Worm (Caenorhabditis elegans): ENCODE measurements around the gene sel-8.

sel-8 gene

DNA sequence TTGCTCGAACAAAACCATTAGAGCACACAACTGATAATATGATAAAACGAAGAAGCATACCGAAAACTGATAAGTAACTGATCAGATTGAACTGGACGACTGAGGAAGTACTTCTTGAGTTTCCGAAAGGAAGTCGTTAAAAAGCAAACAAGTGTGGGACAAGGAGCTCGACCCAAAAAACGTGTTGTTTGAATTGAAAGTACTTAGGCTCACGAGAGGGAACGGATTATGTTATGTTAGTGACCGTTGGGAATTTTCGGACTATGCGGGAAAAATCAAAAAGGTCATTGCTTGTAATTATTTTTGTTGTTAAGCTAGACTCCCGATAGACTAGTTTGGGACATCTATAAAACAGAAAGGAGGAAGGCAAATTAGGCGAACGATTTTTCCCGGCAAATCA, 45.3 kb downstream of the sel-8 start, which contains the start of gene C48D5.3:
C48D5.3 (minus strand) TSS at position 101 of the 400 bp plus-strand sequence.
- no peak for TF ChIP-seq efl-1 (optimal IDR thresholded peaks at IDR 0.05)
- no peak for TF ChIP-seq efl-1 (GFP tag; optimal IDR thresholded peaks at IDR 0.05 in 1 of 2)
- TF ChIP-seq nhr-28 (tag; optimal IDR thresholded peaks at IDR 0.05) = no peak
- no peak for TF ChIP-seq hlh-4 (tag; optimal IDR thresholded peaks at IDR 0.05)
- TF ChIP-seq hpl-2 (GFP tag; optimal IDR thresholded peaks at IDR 0.05) = no peak
- TF ChIP-seq jun-1 (tag; optimal IDR thresholded peaks at IDR 0.05) = no peak
- no peak for TF ChIP-seq nhr-90 (tag; optimal IDR thresholded peaks at IDR 0.05; ENCODE audit: poor library complexity)
- no peak for TF ChIP-seq unc-30 (tag; optimal IDR thresholded peaks at IDR 0.05)
- no peak for TF ChIP-seq nhr-85 (tag)
- no peak for TF ChIP-seq nhr-47 (tag; optimal IDR thresholded peaks at IDR 0.05)
- no peak for TF ChIP-seq blmp-1 (tag; optimal IDR thresholded peaks at IDR 0.05)
- TF ChIP-seq zag-1 (tag; optimal IDR thresholded peaks at IDR 0.05) = no peak
- TF ChIP-seq elt-3 (tag; optimal IDR thresholded peaks at IDR 0.05) = no peak
- TF ChIP-seq unc-98 (GFP tag; IDR thresholded peaks at IDR 0.05) = no peak
- TF ChIP-seq lir-3 (tag; optimal IDR thresholded peaks at IDR 0.05; ENCODE audit: poor library complexity) = no peak
- TF ChIP-seq xbp-1 (tag; optimal IDR thresholded peaks at IDR 0.05) = no peak
- no peak for TF ChIP-seq lin-15B (tag; optimal IDR thresholded peaks at IDR 0.05)
- no peak for TF ChIP-seq dpl-1 (GFP tag; optimal IDR thresholded peaks at IDR 0.05)

DNA sequence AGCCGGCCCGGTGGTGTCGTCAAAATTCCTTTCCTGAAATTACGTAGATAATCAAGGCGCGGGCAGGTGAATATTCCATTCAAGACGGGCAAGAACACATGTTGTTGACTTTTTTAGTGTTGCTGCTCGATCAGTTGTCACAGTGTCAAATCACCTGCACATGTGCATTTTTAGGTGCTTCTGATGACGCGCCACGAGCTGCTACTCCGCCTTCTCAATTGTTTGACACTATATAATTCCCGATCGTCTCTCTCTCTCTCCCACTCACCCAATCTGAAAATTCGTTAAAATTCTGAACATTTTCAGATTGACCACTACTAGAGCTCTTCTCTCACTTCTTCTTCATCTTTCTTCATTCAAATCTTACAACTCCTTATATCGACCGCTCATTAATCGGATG, 53.7 kb downstream of the sel-8 start, which contains the start of gene nhr-6:
nhr-6 (plus strand) TSS at position 301 of the 400 bp plus-strand sequence.
- TF ChIP-seq unc-30 (tag; optimal IDR thresholded peaks at IDR 0.05) (no peak), pax-3 (tag; optimal IDR thresholded peaks at IDR 0.05) (peak; percentile 42), hlh-4 (tag; optimal IDR thresholded peaks at IDR 0.05) (peak; percentile 40)

DNA sequence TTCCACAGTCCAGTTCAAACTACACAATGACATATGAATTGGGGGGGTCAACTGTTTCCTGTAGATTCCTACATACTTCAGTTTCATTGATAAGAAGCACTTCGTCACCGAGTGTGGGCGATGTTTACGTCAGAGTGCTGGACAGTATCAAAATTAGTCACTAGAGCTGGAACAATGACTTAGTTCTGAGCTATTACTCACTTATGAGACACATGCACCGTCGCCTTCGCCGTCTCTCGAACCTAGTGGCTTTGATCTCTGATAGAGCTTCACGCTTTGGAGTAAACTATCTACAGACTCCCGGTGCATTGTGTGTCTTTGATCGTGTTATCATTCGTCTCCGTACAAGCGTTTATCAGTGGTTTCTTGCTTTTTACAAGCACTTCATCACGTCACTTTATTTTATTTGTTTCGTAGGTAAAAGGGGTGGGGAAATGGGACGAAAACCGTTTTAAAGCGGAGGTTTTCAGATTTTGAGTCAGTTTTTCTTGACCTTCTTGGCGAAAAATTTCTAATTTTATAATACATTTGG, 55.5 kb downstream of the sel-8 start:
- TF ChIP-seq elt-2 (tag; optimal IDR thresholded peaks at IDR 0.05) (peak; percentile 79), nhr-71 (tag; optimal IDR thresholded peaks at IDR 0.05) (peak; percentile 7), egl-27 (tag; optimal IDR thresholded peaks at IDR 0.05) (no peak), sup-37 (GFP tag; optimal IDR thresholded peaks at IDR 0.05) (no peak), nhr-20 (tag; optimal IDR thresholded peaks at IDR 0.05) (peak; percentile 12), pax-3 (tag; optimal IDR thresholded peaks at IDR 0.05) (peak; percentile 79)

DNA sequence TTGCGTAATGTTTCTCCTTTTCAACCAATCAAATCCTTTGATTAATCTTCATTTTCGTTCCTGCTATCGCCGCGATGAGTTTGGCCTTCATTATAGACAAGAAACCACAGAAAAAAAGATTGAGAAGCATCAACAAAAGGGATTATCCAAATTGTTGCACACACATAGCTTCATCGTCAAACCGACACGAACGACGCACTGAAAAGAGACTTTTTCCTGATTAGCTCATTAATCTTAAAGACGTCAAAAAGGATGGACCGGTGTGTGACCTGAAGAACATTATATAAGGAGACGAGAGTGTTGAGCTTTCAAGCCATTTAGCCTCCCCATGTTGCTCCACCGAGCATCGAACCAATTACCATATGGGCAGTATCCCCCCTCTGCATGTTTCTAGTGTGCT, 57.2 kb downstream of the sel-8 start:
- TF ChIP-seq lin-13 (GFP tag; optimal IDR thresholded peaks at IDR 0.05) (no peak), sup-37 (GFP tag; optimal IDR thresholded peaks at IDR 0.05) (no peak), elt-3 (tag; optimal IDR thresholded peaks at IDR 0.05) (no peak), swsn-7 (tag; optimal IDR thresholded peaks at IDR 0.05) (no peak), dpl-1 (GFP tag; optimal IDR thresholded peaks at IDR 0.05) (no peak), F16B12.6 (tag; optimal IDR thresholded peaks at IDR 0.05) (no peak), pax-3 (tag; optimal IDR thresholded peaks at IDR 0.05) (peak; percentile 98), ceh-88 (GFP tag; IDR thresholded peaks at IDR 0.05) (no peak), pag-3 (tag; optimal IDR thresholded peaks at IDR 0.05; ENCODE audit: borderline replicate concordance, insufficient read depth) (no peak), nhr-237 (tag; optimal IDR thresholded peaks at IDR 0.05) (no peak), nhr-71 (tag; optimal IDR thresholded peaks at IDR 0.05) (no peak), dsc-1 (tag; optimal IDR thresholded peaks at IDR 0.05) (peak; percentile 92), grh-1 (GFP tag; IDR thresholded peaks at IDR 0.05) (no peak), tlp-1 (tag; optimal IDR thresholded peaks at IDR 0.05) (no peak), ztf-4 (tag; optimal IDR thresholded peaks at IDR 0.05) (no peak)

DNA sequence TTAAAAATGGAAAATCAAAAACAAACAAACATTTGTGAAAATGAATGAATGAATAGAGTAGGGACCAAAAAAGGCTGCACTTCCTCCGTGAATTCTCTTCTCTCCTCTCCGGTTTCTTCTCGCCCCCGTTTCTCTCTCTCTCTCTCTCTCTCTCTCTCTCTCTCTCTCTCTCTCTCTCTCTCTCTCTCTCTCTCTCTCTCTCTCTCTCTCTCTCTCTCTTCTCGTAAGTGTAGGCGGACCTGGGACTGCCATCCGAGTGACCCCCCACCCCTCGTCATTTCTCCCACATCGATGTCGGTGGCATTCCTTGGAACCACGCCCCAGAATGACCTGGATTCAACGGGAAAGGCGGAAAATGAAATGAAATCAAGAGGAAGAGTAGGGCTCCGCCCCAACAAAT, 60.2 kb downstream of the sel-8 start:
- TF ChIP-seq nhr-28 (tag; optimal IDR thresholded peaks at IDR 0.05) = no peak
- peak; percentile 1 to 7 for TF ChIP-seq efl-1 (optimal IDR thresholded peaks at IDR 0.05)
- TF ChIP-seq efl-1 (GFP tag; optimal IDR thresholded peaks at IDR 0.05 in 1 of 2) = no peak
- TF ChIP-seq Y116A8C.19 (tag; optimal IDR thresholded peaks at IDR 0.05; ENCODE audit: borderline replicate concordance) = no peak
- no peak for TF ChIP-seq lsy-2 (tag; optimal IDR thresholded peaks at IDR 0.05)
- TF ChIP-seq lin-14 (GFP tag; optimal IDR thresholded peaks at IDR 0.05) = peak; percentile 52
- TF ChIP-seq mab-9 (GFP tag; IDR thresholded peaks at IDR 0.05) = 0 out of 2 replicates have a peak, but pooled peaks have one; percentile 30
